Worm (Caenorhabditis elegans) whole organism, mixed stage, embryonic: ENCODE results near the gene F52D1.2.

Source experiments
- M03D4.4 ChIP-seq: sonication (generic microtip); optimal IDR thresholded peaks from 2 replicates; lab custom pipeline; 2017; ENCODE audit warnings: mild to moderate bottlenecking, missing genetic modification characterization, missing compliant biosample characterization
- bed-3 ChIP-seq: fragments of 200-800 bp; sonication (Bioruptor generic); optimal IDR thresholded peaks from 3 replicates; lab custom pipeline; 2018; ENCODE audit warnings: mild to moderate bottlenecking, missing genetic modification characterization, moderate library complexity, missing compliant biosample characterization
- ceh-39 ChIP-seq: fragments of 150-350 bp; optimal IDR thresholded peaks from 2 replicates; lab custom pipeline; 2014; ENCODE audit warnings: missing biosample characterization, missing genetic modification characterization
- ceh-43 ChIP-seq: fragments of 200-800 bp; sonication (Bioruptor generic); optimal IDR thresholded peaks from 2 replicates; lab custom pipeline; 2018; ENCODE audit warnings: mild to moderate bottlenecking, missing genetic modification characterization, moderate library complexity, missing compliant biosample characterization
- ceh-83 ChIP-seq: fragments of 200-800 bp; sonication (Bioruptor generic); optimal IDR thresholded peaks from 2 replicates; lab custom pipeline; 2018; ENCODE audit warnings: mild to moderate bottlenecking, missing genetic modification characterization, missing compliant biosample characterization
- ces-1 ChIP-seq: fragments of 150-350 bp; optimal IDR thresholded peaks from 2 replicates; lab custom pipeline; 2014; ENCODE audit warnings: missing biosample characterization, missing genetic modification reagents, missing genetic modification characterization
- cnd-1 ChIP-seq: fragments of 200-800 bp; sonication (Bioruptor generic); optimal IDR thresholded peaks from 2 replicates; lab custom pipeline; 2018; ENCODE audit warnings: mild to moderate bottlenecking, missing genetic modification characterization, missing compliant biosample characterization
- drap-1 ChIP-seq: fragments of 200-800 bp; sonication (Bioruptor generic); optimal IDR thresholded peaks from 3 replicates; lab custom pipeline; 2018; ENCODE audit warnings: mild to moderate bottlenecking, missing genetic modification characterization, missing compliant biosample characterization
- elt-1 ChIP-seq: sonication (generic microtip); optimal IDR thresholded peaks from 2 replicates; lab custom pipeline; 2017; ENCODE audit warnings: missing genetic modification characterization, mild to moderate bottlenecking, missing compliant biosample characterization, antibody characterized with exemption, moderate library complexity, borderline replicate concordance; ENCODE audit not compliant: insufficient read depth
- elt-3 ChIP-seq: fragments of 150-350 bp; optimal IDR thresholded peaks from 2 replicates; lab custom pipeline; 2014; ENCODE audit warnings: missing biosample characterization, missing genetic modification characterization
- flh-1 ChIP-seq: fragments of 200-800 bp; sonication (Bioruptor generic); optimal IDR thresholded peaks from 2 replicates; lab custom pipeline; 2018; ENCODE audit warnings: mild to moderate bottlenecking, missing genetic modification characterization, moderate library complexity, missing compliant biosample characterization
- ham-2 ChIP-seq: fragments of 200-800 bp; sonication (Bioruptor generic); optimal IDR thresholded peaks from 2 replicates; lab custom pipeline; 2018; ENCODE audit warnings: mild to moderate bottlenecking, missing genetic modification characterization, missing compliant biosample characterization
- hlh-1 ChIP-seq: fragments of 150-350 bp; optimal IDR thresholded peaks from 2 replicates; lab custom pipeline; 2014; ENCODE audit warnings: missing biosample characterization, missing genetic modification reagents, missing genetic modification characterization
- lin-13 ChIP-seq: fragments of 150-350 bp; optimal IDR thresholded peaks from 2 replicates; lab custom pipeline; 2014; ENCODE audit warnings: missing biosample characterization, missing genetic modification characterization
- lin-32 ChIP-seq: fragments of 200-800 bp; sonication (Bioruptor generic); optimal IDR thresholded peaks from 2 replicates; lab custom pipeline; 2018; ENCODE audit warnings: mild to moderate bottlenecking, missing genetic modification characterization, missing compliant biosample characterization
- lsy-2 ChIP-seq: fragments of 150-350 bp; optimal IDR thresholded peaks from 2 replicates; lab custom pipeline; 2014; ENCODE audit warnings: missing biosample characterization, missing genetic modification characterization
- mep-1 ChIP-seq: fragments of 150-350 bp; optimal IDR thresholded peaks from 2 replicates; lab custom pipeline; 2017; ENCODE audit warnings: missing biosample characterization, missing genetic modification reagents, missing genetic modification characterization, inconsistent platforms
- mls-2 ChIP-seq: sonication (generic microtip); optimal IDR thresholded peaks from 2 replicates; lab custom pipeline; 2016; ENCODE audit warnings: mild to moderate bottlenecking, missing genetic modification characterization, moderate library complexity, missing compliant biosample characterization
- nhr-237 ChIP-seq: fragments of 150-350 bp; optimal IDR thresholded peaks from 2 replicates; lab custom pipeline; 2014; ENCODE audit warnings: missing biosample characterization, missing genetic modification characterization
- nhr-28 ChIP-seq: fragments of 150-350 bp; optimal IDR thresholded peaks from 2 replicates; lab custom pipeline; 2014; ENCODE audit warnings: missing biosample characterization, missing genetic modification characterization
- pha-4 ChIP-seq: fragments of 150-350 bp; optimal IDR thresholded peaks from 2 replicates; lab custom pipeline; 2018; ENCODE audit warnings: missing biosample characterization, missing genetic modification reagents, missing genetic modification characterization
- snpc-4 ChIP-seq: fragments of 150-350 bp; optimal IDR thresholded peaks from 2 replicates; lab custom pipeline; 2014; ENCODE audit warnings: missing biosample characterization, missing genetic modification characterization
- sptf-1 ChIP-seq: sonication (generic microtip); optimal IDR thresholded peaks from 2 replicates; lab custom pipeline; 2017; ENCODE audit warnings: mild to moderate bottlenecking, missing genetic modification characterization, moderate library complexity, missing compliant biosample characterization
- tbx-8 ChIP-seq: fragments of 200-800 bp; sonication (Bioruptor generic); optimal IDR thresholded peaks from 2 replicates; lab custom pipeline; 2018; ENCODE audit warnings: mild to moderate bottlenecking, missing genetic modification characterization, moderate library complexity, missing compliant biosample characterization
- unc-120 ChIP-seq: sonication (generic microtip); optimal IDR thresholded peaks from 2 replicates; lab custom pipeline; 2017; ENCODE audit warnings: missing genetic modification characterization, missing compliant biosample characterization; ENCODE audit not compliant: poor library complexity, severe bottlenecking
- unc-39 ChIP-seq: fragments of 150-350 bp; optimal IDR thresholded peaks from 2 replicates; lab custom pipeline; 2014; ENCODE audit warnings: missing biosample characterization, missing genetic modification characterization
- unc-62 ChIP-seq: fragments of 150-350 bp; optimal IDR thresholded peaks from 2 replicates; lab custom pipeline; 2014; ENCODE audit warnings: missing biosample characterization, missing genetic modification reagents, missing genetic modification characterization
- zip-8 ChIP-seq: fragments of 150-350 bp; optimal IDR thresholded peaks from 2 replicates; lab custom pipeline; 2014; ENCODE audit warnings: missing biosample characterization, missing genetic modification characterization
- ztf-11 ChIP-seq: fragments of 150-350 bp; optimal IDR thresholded peaks from 2 replicates; lab custom pipeline; 2014; ENCODE audit warnings: missing biosample characterization, missing genetic modification characterization

F52D1.2 gene

ce11 chrX:402951-403350, 47.1 kb downstream of the F52D1.2 start:
- TF ChIP-seq ceh-43 (GFP tag; lab: Kevin White, UChicago) (no peak), bed-3 (GFP tag; lab: Kevin White, UChicago) (no peak), cnd-1 (no peak), drap-1 (GFP tag; lab: Kevin White, UChicago) (no peak), lin-13 (tag; lab: Kevin White, UChicago) (no peak), M03D4.4 (tag; lab: Kevin White, UChicago) (no peak), unc-39 (tag; lab: Kevin White, UChicago) (no peak), hlh-1 (no peak), ceh-39 (tag; lab: Kevin White, UChicago) (no peak), tbx-8 (GFP tag; lab: Kevin White, UChicago) (no peak), snpc-4 (tag; lab: Kevin White, UChicago) (no peak), mep-1 (tag; lab: Kevin White, UChicago) (no peak), mls-2 (tag; lab: Kevin White, UChicago) (no peak), zip-8 (tag; lab: Kevin White, UChicago) (no peak), pha-4 (tag; lab: Kevin White, UChicago) (no peak), unc-62 (GFP tag; lab: Kevin White, UChicago) (no peak), ham-2 (GFP tag; lab: Kevin White, UChicago) (no peak), lsy-2 (no peak), lin-32 (no peak)

DNA sequence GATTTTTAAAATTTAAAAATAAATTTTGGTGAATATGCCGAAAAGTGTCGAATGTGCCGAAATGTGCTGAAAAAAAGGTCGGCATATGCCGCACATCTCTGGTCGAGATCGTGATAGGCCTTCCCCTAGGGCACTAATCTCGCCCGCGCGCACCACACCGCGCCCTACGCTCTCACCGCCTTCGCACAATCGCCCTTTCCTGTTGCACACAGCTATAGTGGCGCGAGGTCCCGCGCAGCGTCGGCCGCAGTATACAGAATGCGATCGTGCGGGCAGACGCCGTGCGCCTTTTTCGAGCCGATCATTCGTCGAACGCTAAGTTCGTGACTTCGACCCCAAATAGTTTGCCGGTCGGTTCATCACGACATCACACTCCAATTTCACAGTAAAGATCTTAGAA, 50.5 kb downstream of the F52D1.2 start:
- TF ChIP-seq drap-1 (GFP tag; lab: Kevin White, UChicago) (no peak), sptf-1 (tag; lab: Kevin White, UChicago) (no peak), unc-120 (tag; lab: Kevin White, UChicago) (no peak), mep-1 (tag; lab: Kevin White, UChicago) (no peak), lsy-2 (no peak), lin-32 (no peak), flh-1 (no peak), ztf-11 (tag; lab: Kevin White, UChicago) (no peak), ham-2 (GFP tag; lab: Kevin White, UChicago) (no peak), elt-1 (tag; lab: Kevin White, UChicago) (no peak), elt-3 (tag; lab: Kevin White, UChicago) (no peak), ceh-43 (GFP tag; lab: Kevin White, UChicago) (no peak), mls-2 (tag; lab: Kevin White, UChicago) (no peak), nhr-28 (tag; lab: Kevin White, UChicago) (no peak)

- TF ChIP-seq lin-32: no peak
- no peak for TF ChIP-seq ces-1 (GFP tag; lab: Kevin White, UChicago)
- no peak for TF ChIP-seq snpc-4 (tag; lab: Kevin White, UChicago)
- TF ChIP-seq flh-1: no peak
- TF ChIP-seq cnd-1: no peak
- TF ChIP-seq M03D4.4 (tag; lab: Kevin White, UChicago): no peak
- TF ChIP-seq sptf-1 (tag; lab: Kevin White, UChicago): no peak
- TF ChIP-seq nhr-237 (tag; lab: Kevin White, UChicago): no peak
- TF ChIP-seq ceh-39 (tag; lab: Kevin White, UChicago): no peak
- no peak for TF ChIP-seq hlh-1
- no peak for TF ChIP-seq lsy-2
- TF ChIP-seq elt-1 (tag; lab: Kevin White, UChicago): no peak
- TF ChIP-seq ceh-83 (GFP tag; lab: Kevin White, UChicago): no peak
- TF ChIP-seq drap-1 (GFP tag; lab: Kevin White, UChicago): no peak
- TF ChIP-seq ham-2 (GFP tag; lab: Kevin White, UChicago): no peak
- no peak for TF ChIP-seq ceh-43 (GFP tag; lab: Kevin White, UChicago)
- no peak for TF ChIP-seq nhr-28 (tag; lab: Kevin White, UChicago)
- no peak for TF ChIP-seq elt-3 (tag; lab: Kevin White, UChicago)
- no peak for TF ChIP-seq mep-1 (tag; lab: Kevin White, UChicago)
These were observed 52.8 kb downstream of the F52D1.2 start, which contains the start of gene R04A9.6 for ce11 chrX:397259-397658. TSS of gene R04A9.6 (plus strand) at chrX:397559.
